Fruit fly (Drosophila melanogaster) whole organism, wandering third instar larva: ENCODE results near the gene ck.

ENCODE experiments used
- Abd-B ChIP-seq: fragments of >200 bp; optimal IDR thresholded peaks from 2 replicates; lab custom pipeline; 2017; ENCODE audit warnings: missing biosample characterization, missing genetic modification characterization
- CG32264 ChIP-seq: fragments of 200-800 bp; sonication (Bioruptor generic); optimal IDR thresholded peaks from 2 replicates; lab custom pipeline; 2016; ENCODE audit warnings: missing biosample characterization, missing genetic modification characterization
- CG9705 ChIP-seq: fragments of 200-800 bp; sonication (Bioruptor generic); optimal IDR thresholded peaks from 2 replicates; lab custom pipeline; 2018; ENCODE audit warnings: missing biosample characterization, mild to moderate bottlenecking, missing genetic modification characterization
- CrebA ChIP-seq: fragments of 200-800 bp; sonication (Bioruptor generic); optimal IDR thresholded peaks from 2 replicates; lab custom pipeline; 2016; ENCODE audit warnings: missing biosample characterization, mild to moderate bottlenecking, missing genetic modification characterization, borderline replicate concordance
- Dfd ChIP-seq: fragments of >200 bp; optimal IDR thresholded peaks from 2 replicates; lab custom pipeline; 2017; ENCODE audit warnings: missing biosample characterization, missing genetic modification characterization
- Dif ChIP-seq: fragments of 200-275, 200-300 bp; sonication (Bioruptor generic); optimal IDR thresholded peaks from 2 replicates; lab custom pipeline; 2018; ENCODE audit warnings: missing biosample characterization, missing genetic modification characterization; ENCODE audit not compliant: partially characterized antibody
- GATAd ChIP-seq: sonication (Bioruptor generic); optimal IDR thresholded peaks from 2 replicates; lab custom pipeline; 2016; ENCODE audit warnings: missing biosample characterization, missing genetic modification characterization
- HLH106 ChIP-seq: fragments of 200-800 bp; optimal IDR thresholded peaks from 3 replicates; lab custom pipeline; 2019; ENCODE audit warnings: missing biosample characterization, mild to moderate bottlenecking, missing genetic modification characterization, moderate library complexity
- Hr83 ChIP-seq: fragments of 200-300 bp; sonication (Bioruptor generic); optimal IDR thresholded peaks from 2 replicates; lab custom pipeline; 2016; ENCODE audit warnings: missing biosample characterization, mild to moderate bottlenecking, missing genetic modification characterization, moderate library complexity; ENCODE audit not compliant: poor library complexity, severe bottlenecking
- Jra ChIP-seq: sonication (Bioruptor generic); optimal IDR thresholded peaks from 2 replicates; lab custom pipeline; 2016; ENCODE audit warnings: missing biosample characterization, missing genetic modification characterization
- Myc ChIP-seq: fragments of >200 bp; optimal IDR thresholded peaks from 2 replicates; lab custom pipeline; 2017
- N ChIP-seq: fragments of >200 bp; optimal IDR thresholded peaks from 2 replicates; lab custom pipeline; 2018; ENCODE audit warnings: missing biosample characterization, missing external identifiers, missing genetic modification characterization
- OdsH ChIP-seq: fragments of 200-800 bp; sonication (Bioruptor generic); optimal IDR thresholded peaks from 2 replicates; lab custom pipeline; 2016; ENCODE audit warnings: missing biosample characterization, mild to moderate bottlenecking, missing genetic modification characterization
- Rel ChIP-seq, 2 experiments: fragments of 200-800 bp; sonication (Bioruptor generic) in 1 of 2; optimal IDR thresholded peaks; 2 replicates in 1 of 2; 3 replicates in 1 of 2; lab custom pipeline; 2016 to 2019; ENCODE audit warnings: mild to moderate bottlenecking in 2 of 2, missing biosample characterization in 2 of 2, missing genetic modification characterization in 2 of 2, moderate library complexity in 1 of 2
- Sp1 ChIP-seq: fragments of 200-800 bp; sonication (Bioruptor generic); optimal IDR thresholded peaks from 3 replicates; lab custom pipeline; 2019; ENCODE audit warnings: missing biosample characterization, mild to moderate bottlenecking, missing genetic modification characterization, moderate library complexity
- Vsx2 ChIP-seq: fragments of 200-300, 225-300 bp; sonication (Bioruptor generic); optimal IDR thresholded peaks from 2 replicates; lab custom pipeline; 2018; ENCODE audit warnings: missing biosample characterization, missing genetic modification characterization; ENCODE audit not compliant: partially characterized antibody
- br ChIP-seq: fragments of 200-800 bp; sonication (Bioruptor generic); optimal IDR thresholded peaks from 2 replicates; lab custom pipeline; 2016; ENCODE audit warnings: missing biosample characterization, missing genetic modification characterization
- brk ChIP-seq: fragments of 200-800 bp; sonication (Bioruptor generic); optimal IDR thresholded peaks from 2 replicates; lab custom pipeline; 2016; ENCODE audit warnings: missing biosample characterization, mild to moderate bottlenecking, missing genetic modification characterization
- dl ChIP-seq, 2 experiments: fragments of 175-275, 200-275 bp in 1 of 2; fragments of 200-275 bp in 1 of 2; sonication (Bioruptor generic); optimal IDR thresholded peaks; lab custom pipeline; 2018; ENCODE audit warnings: mild to moderate bottlenecking in 2 of 2, missing biosample characterization in 2 of 2, missing genetic modification characterization in 2 of 2, moderate library complexity in 2 of 2; ENCODE audit not compliant: partially characterized antibody in 2 of 2, insufficient read depth in 1 of 2
- dsf ChIP-seq: sonication (Bioruptor generic); optimal IDR thresholded peaks from 2 replicates; lab custom pipeline; 2016; ENCODE audit warnings: missing biosample characterization, missing genetic modification characterization, borderline replicate concordance
- ey ChIP-seq: fragments of 200-800 bp; sonication (Bioruptor generic); optimal IDR thresholded peaks from 2 replicates; lab custom pipeline; 2016; ENCODE audit warnings: missing biosample characterization, missing genetic modification characterization
- foxo ChIP-seq, 2 experiments: fragments of 200-800 bp; sonication (Bioruptor generic); optimal IDR thresholded peaks; 2 replicates in 1 of 2; 3 replicates in 1 of 2; lab custom pipeline; 2016 to 2017; ENCODE audit warnings: missing biosample characterization in 2 of 2, missing genetic modification characterization in 2 of 2
- fru ChIP-seq: fragments of 200-800 bp; sonication (Bioruptor generic); optimal IDR thresholded peaks from 3 replicates; lab custom pipeline; 2016; ENCODE audit warnings: missing biosample characterization, mild to moderate bottlenecking, missing genetic modification characterization
- h ChIP-seq: fragments of 200-800 bp; sonication (Bioruptor generic); optimal IDR thresholded peaks from 3 replicates; lab custom pipeline; 2016; ENCODE audit warnings: missing biosample characterization, mild to moderate bottlenecking, missing genetic modification characterization
- jim ChIP-seq: fragments of 175-275, 200-325 bp; sonication (Bioruptor generic); optimal IDR thresholded peaks from 2 replicates; lab custom pipeline; 2016; ENCODE audit warnings: missing biosample characterization, mild to moderate bottlenecking, missing genetic modification characterization
- lola ChIP-seq: fragments of >200 bp; optimal IDR thresholded peaks from 2 replicates; lab custom pipeline; 2017; ENCODE audit warnings: missing biosample characterization, missing genetic modification characterization
- psq ChIP-seq: fragments of 200-800 bp; sonication (Bioruptor generic); optimal IDR thresholded peaks from 3 replicates; lab custom pipeline; 2017; ENCODE audit warnings: missing biosample characterization, mild to moderate bottlenecking, missing genetic modification characterization, moderate library complexity
- rgr ChIP-seq: fragments of 200-800 bp; sonication (Bioruptor generic); optimal IDR thresholded peaks from 3 replicates; lab custom pipeline; 2016; ENCODE audit warnings: missing biosample characterization, mild to moderate bottlenecking, missing genetic modification characterization
- sage ChIP-seq: fragments of 200-800 bp; sonication (Bioruptor generic); optimal IDR thresholded peaks from 2 replicates; lab custom pipeline; 2016; ENCODE audit warnings: missing biosample characterization, mild to moderate bottlenecking, missing genetic modification characterization
- sv ChIP-seq: fragments of 200-800 bp; sonication (Bioruptor generic); optimal IDR thresholded peaks from 3 replicates; lab custom pipeline; 2016; ENCODE audit warnings: missing biosample characterization, missing genetic modification characterization
- tai ChIP-seq: sonication (Bioruptor generic); optimal IDR thresholded peaks from 2 replicates; lab custom pipeline; 2016; ENCODE audit warnings: missing biosample characterization, missing genetic modification characterization
- woc ChIP-seq: sonication (Bioruptor generic); optimal IDR thresholded peaks from 2 replicates; lab custom pipeline; 2016; ENCODE audit warnings: missing biosample characterization, mild to moderate bottlenecking, missing genetic modification characterization

The ck gene

DNA sequence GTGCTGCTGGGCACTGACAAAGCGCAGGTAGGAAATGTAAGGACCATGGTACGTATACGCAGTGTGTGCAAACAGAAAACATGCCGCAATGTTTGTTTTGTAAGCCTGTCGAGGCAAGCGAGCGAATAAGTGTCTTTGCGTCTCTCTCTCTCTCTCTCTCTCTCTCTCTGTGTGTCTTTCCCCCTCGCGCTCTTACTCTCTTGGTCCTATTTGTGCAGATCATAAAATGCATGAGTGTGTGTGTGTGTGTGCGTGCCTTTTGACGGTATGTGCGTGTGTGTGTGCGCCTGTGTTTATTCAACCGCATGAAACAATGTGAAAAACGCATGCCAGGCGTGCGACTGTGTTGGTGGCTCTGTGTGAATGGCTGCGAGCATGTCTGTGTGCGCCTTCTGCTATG, 44.1 kb downstream of the ck start:
- TF ChIP-seq Dfd (GFP tag; lab: Kevin White, UChicago) = peak; percentile 42
- TF ChIP-seq h (GFP tag; lab: Kevin White, UChicago) = no peak
- no peak for TF ChIP-seq CG32264 (GFP tag; lab: Kevin White, UChicago)
- TF ChIP-seq Abd-B (GFP tag; lab: Kevin White, UChicago) = no peak

- no peak for TF ChIP-seq sage (GFP tag; lab: Kevin White, UChicago)
- TF ChIP-seq h (GFP tag; lab: Kevin White, UChicago) = no peak
- no peak for TF ChIP-seq Rel (GFP tag; optimal IDR thresholded peaks at IDR 0.05; lab: Kevin White, UChicago)
- TF ChIP-seq Rel (tag; optimal IDR thresholded peaks at IDR 0.05; lab: Kevin White, UChicago) = no peak
- no peak for TF ChIP-seq dl (GFP tag; optimal IDR thresholded peaks at IDR 0.05; lab: Kevin White, UChicago; ENCODE audit: insufficient read depth in 1 of 2, partially characterized antibody in 2 of 2)
- TF ChIP-seq CG9705 = no peak
- TF ChIP-seq Myc (lab: Kevin White, UChicago) = no peak
- TF ChIP-seq Dif (GFP tag; lab: Kevin White, UChicago) = no peak
- no peak for TF ChIP-seq Jra (GFP tag; lab: Kevin White, UChicago)
- TF ChIP-seq br = no peak
- no peak for TF ChIP-seq tai
- TF ChIP-seq N = no peak
- TF ChIP-seq Hr83 = no peak
- no peak for TF ChIP-seq CG32264 (GFP tag; lab: Kevin White, UChicago)
- TF ChIP-seq jim (GFP tag; lab: Kevin White, UChicago) = no peak
- TF ChIP-seq rgr (GFP tag; lab: Kevin White, UChicago) = no peak
These were observed 45.9 kb downstream of the ck start for dm6 chr2L:15011779-15012178.

DNA sequence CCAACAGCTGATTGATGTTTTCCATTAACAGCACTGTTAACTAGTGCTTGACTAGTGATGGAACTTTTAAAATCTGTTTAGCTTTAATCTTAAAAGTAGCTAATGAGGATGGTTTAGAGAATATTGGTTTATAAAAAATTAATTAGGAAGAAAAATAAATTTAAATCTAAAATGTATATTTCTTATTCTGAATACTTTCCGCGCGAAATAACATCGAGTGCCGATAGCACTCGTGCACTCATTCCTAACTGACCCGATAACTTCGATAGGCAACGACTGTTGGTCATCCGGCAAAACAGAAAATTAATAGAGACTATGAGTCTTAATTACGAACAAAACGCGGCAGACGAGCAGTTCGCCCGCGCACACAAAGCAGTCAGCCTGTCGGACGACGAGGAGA, 48.0 kb downstream of the ck start, which contains the start of the genes THG and Rnmt:
Gene THG (minus strand): TSS at position 22 of the 400 bp plus-strand sequence.
Gene Rnmt (plus strand): TSS at position 237 of the 400 bp plus-strand sequence.
- no peak for TF ChIP-seq brk
- peak; percentile 83 for TF ChIP-seq HLH106 (tag; lab: Kevin White, UChicago)
- peak; percentile 65 for TF ChIP-seq br
- peak; percentile 72 for TF ChIP-seq psq (GFP tag; lab: Kevin White, UChicago)
- TF ChIP-seq GATAd (GFP tag; lab: Kevin White, UChicago) = peak; percentile 56
- peak; percentile 73 for TF ChIP-seq Sp1 (GFP tag; lab: Kevin White, UChicago)
- peak; percentile 77 for TF ChIP-seq fru (GFP tag; lab: Kevin White, UChicago)
- TF ChIP-seq woc (GFP tag; lab: Kevin White, UChicago) = peak; percentile 66
- TF ChIP-seq OdsH (GFP tag; lab: Kevin White, UChicago) = peak; percentile 83
- TF ChIP-seq sv (GFP tag; lab: Kevin White, UChicago) = peak; percentile 82
- no peak for TF ChIP-seq lola
- TF ChIP-seq CG9705 = peak; percentile 61
- peak; percentile 49 for TF ChIP-seq sage (GFP tag; lab: Kevin White, UChicago)
- peak; percentile 89 for TF ChIP-seq rgr (GFP tag; lab: Kevin White, UChicago)
- no peak for TF ChIP-seq Dif (GFP tag; lab: Kevin White, UChicago)
- peak; percentile 57 for TF ChIP-seq dsf (GFP tag; lab: Kevin White, UChicago)
- TF ChIP-seq ey (GFP tag; lab: Kevin White, UChicago) = peak; percentile 74
- TF ChIP-seq foxo (GFP tag; optimal IDR thresholded peaks at IDR 0.05; lab: Kevin White, UChicago) = peak in 1 of 2 experiments; percentile 87
- TF ChIP-seq Jra (GFP tag; lab: Kevin White, UChicago) = peak; percentile 57
- TF ChIP-seq h (GFP tag; lab: Kevin White, UChicago) = peak; percentile 87
- TF ChIP-seq Vsx2 (GFP tag; lab: Kevin White, UChicago) = no peak
- TF ChIP-seq Dfd (GFP tag; lab: Kevin White, UChicago) = no peak
- TF ChIP-seq Rel (GFP tag; optimal IDR thresholded peaks at IDR 0.05; lab: Kevin White, UChicago) = no peak
- TF ChIP-seq Rel (tag; optimal IDR thresholded peaks at IDR 0.05; lab: Kevin White, UChicago) = peak; percentile 22
- TF ChIP-seq Hr83 = peak; percentile 43

DNA sequence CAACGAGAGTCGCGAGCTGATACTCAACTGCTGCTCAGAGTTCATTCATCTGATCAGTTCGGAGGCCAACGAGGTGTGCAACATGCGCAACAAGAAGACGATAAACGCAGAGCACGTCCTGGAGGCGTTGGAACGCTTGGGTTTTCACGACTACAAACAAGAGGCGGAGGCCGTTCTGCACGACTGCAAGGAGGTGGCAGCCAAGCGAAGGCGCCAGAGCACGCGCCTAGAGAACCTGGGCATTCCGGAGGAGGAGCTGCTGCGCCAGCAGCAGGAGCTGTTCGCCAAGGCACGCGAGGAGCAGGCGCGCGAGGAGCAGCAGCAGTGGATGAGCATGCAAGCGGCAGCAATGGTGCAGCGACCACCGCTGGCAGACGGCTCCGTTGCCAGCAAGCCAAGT, 49.6 kb downstream of the ck start:
- TF ChIP-seq br (no peak), CG32264 (GFP tag; lab: Kevin White, UChicago) (no peak), foxo (GFP tag; optimal IDR thresholded peaks at IDR 0.05; lab: Kevin White, UChicago) (no peak), Vsx2 (GFP tag; lab: Kevin White, UChicago) (no peak), HLH106 (tag; lab: Kevin White, UChicago) (no peak), Sp1 (GFP tag; lab: Kevin White, UChicago) (no peak), rgr (GFP tag; lab: Kevin White, UChicago) (no peak), ey (GFP tag; lab: Kevin White, UChicago) (no peak), CrebA (no peak), Dif (GFP tag; lab: Kevin White, UChicago) (no peak)
